Worm (Caenorhabditis elegans) whole organism, L4 larva: Measurements from ENCODE around the gene zyg-1.

Experiments used
- F26F4.8 ChIP-seq: fragments of 200-800 bp; sonication (Bioruptor generic); conservative IDR thresholded peaks from 2 replicates; pipeline ENCODE4 v1.3.6; 2022; ENCODE audit warnings: missing genetic modification characterization, missing compliant biosample characterization
- F44E2.7 ChIP-seq: fragments of 200-800 bp; sonication (Bioruptor generic); IDR thresholded peaks from 2 replicates; pipeline ENCODE4 v2.1.2; 2022; ENCODE audit warnings: missing genetic modification characterization, missing compliant biosample characterization
- T20F7.1 ChIP-seq: fragments of 200-800 bp; sonication (Bioruptor generic); optimal IDR thresholded peaks from 2 replicates; lab custom pipeline; 2018; ENCODE audit warnings: mild to moderate bottlenecking, missing genetic modification characterization, missing compliant biosample characterization
- Y5F2A.4 ChIP-seq: fragments of 200-800 bp; sonication (Bioruptor generic); optimal IDR thresholded peaks from 2 replicates; lab custom pipeline; 2018; ENCODE audit warnings: mild to moderate bottlenecking, missing genetic modification characterization, missing compliant biosample characterization
- Y75B8A.6 ChIP-seq: fragments of 200-800 bp; sonication (Bioruptor generic); IDR thresholded peaks from 2 replicates; pipeline ENCODE4 v1.3.6; 2022; ENCODE audit warnings: missing genetic modification reagents, missing genetic modification characterization, missing compliant biosample characterization
- ZK337.2 ChIP-seq: fragments of 200-800 bp; sonication (Bioruptor generic); IDR thresholded peaks from 2 replicates; pipeline ENCODE4 v1.3.6; 2022; ENCODE audit warnings: missing genetic modification reagents, missing genetic modification characterization, missing compliant biosample characterization
- ZK546.5 ChIP-seq, 2 experiments: sonication (generic microtip); optimal IDR thresholded peaks; 2 replicates each; lab custom pipeline; 2017; ENCODE audit warnings: missing biosample characterization in 2 of 2, missing genetic modification characterization in 2 of 2
- aha-1 ChIP-seq: fragments of 150-350 bp; peaks from one replicate; lab custom pipeline; 2014; ENCODE audit warnings: missing biosample characterization, missing genetic modification characterization
- ama-1 ChIP-seq: fragments of 150-350 bp; optimal IDR thresholded peaks from 2 replicates; lab custom pipeline; 2014; ENCODE audit warnings: inconsistent platforms, mixed read lengths
- attf-4 ChIP-seq: sonication (generic microtip); optimal IDR thresholded peaks from 3 replicates; lab custom pipeline; 2017; ENCODE audit warnings: missing biosample characterization, missing genetic modification characterization
- ceh-28 ChIP-seq: fragments of 150-350 bp; optimal IDR thresholded peaks from 2 replicates; lab custom pipeline; 2014; ENCODE audit warnings: missing biosample characterization, missing genetic modification reagents, missing genetic modification characterization
- ctbp-1 ChIP-seq: fragments of 200-800 bp; sonication (Bioruptor generic); IDR thresholded peaks from 2 replicates; pipeline ENCODE4 v1.3.6; 2022; ENCODE audit warnings: missing genetic modification reagents, missing genetic modification characterization, missing compliant biosample characterization
- daf-19 ChIP-seq: fragments of 200-800 bp; sonication (Bioruptor generic); conservative IDR thresholded peaks from 2 replicates; pipeline ENCODE4 v1.3.6; 2022; ENCODE audit warnings: missing genetic modification characterization, missing compliant biosample characterization
- daf-8 ChIP-seq: fragments of 200-800 bp; sonication (Bioruptor generic); IDR thresholded peaks from 2 replicates; pipeline ENCODE4 v1.3.6; 2022; ENCODE audit warnings: missing genetic modification characterization, missing compliant biosample characterization
- dpl-1 ChIP-seq: fragments of 150-350 bp; optimal IDR thresholded peaks from 2 replicates; lab custom pipeline; 2014; ENCODE audit warnings: missing biosample characterization, missing genetic modification reagents, missing genetic modification characterization
- duxl-1 ChIP-seq: sonication (generic microtip); optimal IDR thresholded peaks from 2 replicates; lab custom pipeline; 2016; ENCODE audit warnings: mild to moderate bottlenecking, missing genetic modification characterization, moderate library complexity, missing compliant biosample characterization; ENCODE audit not compliant: poor library complexity
- dve-1 ChIP-seq: sonication (generic microtip); optimal IDR thresholded peaks from 2 replicates; lab custom pipeline; 2017; ENCODE audit warnings: antibody characterized with exemption, mild to moderate bottlenecking, missing genetic modification characterization, missing compliant biosample characterization; ENCODE audit not compliant: insufficient read depth
- egl-27 ChIP-seq: sonication (generic microtip); optimal IDR thresholded peaks from 3 replicates; lab custom pipeline; 2017; ENCODE audit warnings: missing biosample characterization, missing genetic modification reagents, missing genetic modification characterization
- egl-43 ChIP-seq: fragments of 200-800 bp; sonication (Bioruptor generic); IDR thresholded peaks from 2 replicates; pipeline ENCODE4 v1.3.6; 2022; ENCODE audit warnings: missing genetic modification reagents, missing genetic modification characterization, missing compliant biosample characterization
- fkh-10 ChIP-seq: fragments of 150-350 bp; optimal IDR thresholded peaks from 2 replicates; lab custom pipeline; 2014; ENCODE audit warnings: missing biosample characterization, missing genetic modification reagents, missing genetic modification characterization
- hlh-11 ChIP-seq: fragments of 200-800 bp; sonication (Bioruptor generic); optimal IDR thresholded peaks from 2 replicates; lab custom pipeline; 2018; ENCODE audit warnings: mild to moderate bottlenecking, missing genetic modification characterization, missing compliant biosample characterization
- hlh-30 ChIP-seq: sonication (generic microtip); optimal IDR thresholded peaks from 2 replicates; lab custom pipeline; 2017; ENCODE audit warnings: antibody characterized with exemption, mild to moderate bottlenecking, missing genetic modification characterization, missing compliant biosample characterization; ENCODE audit not compliant: insufficient read depth
- hmg-1.1 ChIP-seq: fragments of 200-800 bp; sonication (Bioruptor generic); IDR thresholded peaks from 2 replicates; pipeline ENCODE4 v1.3.6; 2022; ENCODE audit warnings: missing genetic modification reagents, missing genetic modification characterization, missing compliant biosample characterization
- jun-1 ChIP-seq: fragments of 150-350 bp; optimal IDR thresholded peaks from 2 replicates; lab custom pipeline; 2014; ENCODE audit warnings: missing biosample characterization, missing genetic modification reagents, missing genetic modification characterization
- lim-7 ChIP-seq: fragments of 200-800 bp; sonication (Bioruptor generic); IDR thresholded peaks from 2 replicates; pipeline ENCODE4 v1.3.6; 2022; ENCODE audit warnings: missing genetic modification characterization, missing compliant biosample characterization
- lin-1 ChIP-seq: fragments of 200-800 bp; sonication (Bioruptor generic); IDR thresholded peaks from 2 replicates; pipeline ENCODE4 v1.3.6; 2022; ENCODE audit warnings: missing genetic modification reagents, missing genetic modification characterization, missing compliant biosample characterization
- lin-13 ChIP-seq: fragments of 150-350 bp; optimal IDR thresholded peaks from 2 replicates; lab custom pipeline; 2014; ENCODE audit warnings: missing biosample characterization, missing genetic modification reagents, missing genetic modification characterization
- lin-29 ChIP-seq: fragments of 200-800 bp; sonication (Bioruptor generic); IDR thresholded peaks from 2 replicates; pipeline ENCODE4 v1.3.6; 2022; ENCODE audit warnings: missing genetic modification reagents, missing genetic modification characterization, missing compliant biosample characterization
- lin-38 ChIP-seq: fragments of 200-800 bp; sonication (Bioruptor generic); IDR thresholded peaks from 2 replicates; pipeline ENCODE4 v1.3.6; 2022; ENCODE audit warnings: missing genetic modification reagents, missing genetic modification characterization, missing compliant biosample characterization
- lin-39 ChIP-seq: fragments of 150-350 bp; optimal IDR thresholded peaks from 2 replicates; lab custom pipeline; 2014; ENCODE audit warnings: missing biosample characterization, missing genetic modification reagents, missing genetic modification characterization
- madf-5 ChIP-seq, 2 experiments: fragments of 200-800 bp; sonication (Bioruptor generic); IDR thresholded peaks; 2 replicates each; pipeline ENCODE4 v1.3.6; 2022; ENCODE audit warnings: missing compliant biosample characterization in 2 of 2, missing genetic modification characterization in 2 of 2
- mdl-1 ChIP-seq, 2 experiments: fragments of 150-350 bp in 1 of 2; sonication (generic microtip) in 1 of 2; optimal IDR thresholded peaks; 2 replicates each; lab custom pipeline; 2014 to 2017; ENCODE audit warnings: missing biosample characterization in 2 of 2, missing genetic modification characterization in 2 of 2
- mdt-29 ChIP-seq: fragments of 200-800 bp; sonication (Bioruptor generic); IDR thresholded peaks from 2 replicates; pipeline ENCODE4 v1.3.6; 2022; ENCODE audit warnings: missing genetic modification reagents, missing genetic modification characterization, missing compliant biosample characterization
- mxl-2 ChIP-seq: fragments of 200-800 bp; sonication (Bioruptor generic); conservative IDR thresholded peaks from 2 replicates; pipeline ENCODE4 v1.3.6; 2022; ENCODE audit warnings: missing genetic modification reagents, missing genetic modification characterization, missing compliant biosample characterization
- mxl-3 ChIP-seq: fragments of 200-800 bp; sonication (Bioruptor generic); optimal IDR thresholded peaks from 2 replicates; lab custom pipeline; 2018; ENCODE audit warnings: mild to moderate bottlenecking, missing genetic modification characterization, missing compliant biosample characterization
- nhr-25 ChIP-seq: sonication (generic microtip); optimal IDR thresholded peaks from 2 replicates; lab custom pipeline; 2017; ENCODE audit warnings: missing genetic modification characterization, mild to moderate bottlenecking, missing compliant biosample characterization, antibody characterized with exemption, moderate library complexity, borderline replicate concordance; ENCODE audit not compliant: insufficient read depth
- nhr-28 ChIP-seq: fragments of 150-350 bp; optimal IDR thresholded peaks from 2 replicates; lab custom pipeline; 2014; ENCODE audit warnings: missing biosample characterization, missing genetic modification characterization
- nhr-42 ChIP-seq: fragments of 200-800 bp; sonication (Bioruptor generic); IDR thresholded peaks from 2 replicates; pipeline ENCODE4 v1.3.6; 2022; ENCODE audit warnings: missing genetic modification characterization, missing compliant biosample characterization
- nhr-6 ChIP-seq: fragments of 150-350 bp; optimal IDR thresholded peaks from 2 replicates; lab custom pipeline; 2014; ENCODE audit warnings: missing biosample characterization, missing genetic modification characterization
- rbr-2 ChIP-seq: sonication (generic microtip); optimal IDR thresholded peaks from 2 replicates; lab custom pipeline; 2016; ENCODE audit warnings: missing genotype, missing genetic modification characterization, missing compliant biosample characterization
- saeg-2 ChIP-seq: fragments of 200-800 bp; sonication (Bioruptor generic); IDR thresholded peaks from 2 replicates; pipeline ENCODE4 v1.3.6; 2022; ENCODE audit warnings: missing genetic modification reagents, missing genetic modification characterization, missing compliant biosample characterization
- sdz-12 ChIP-seq: fragments of 200-800 bp; sonication (Bioruptor generic); optimal IDR thresholded peaks from 2 replicates; lab custom pipeline; 2018; ENCODE audit warnings: mild to moderate bottlenecking, missing genetic modification characterization, missing compliant biosample characterization
- set-16 ChIP-seq: fragments of 200-800 bp; sonication (Bioruptor generic); IDR thresholded peaks from 2 replicates; pipeline ENCODE4 v1.3.6; 2022; ENCODE audit warnings: missing genetic modification reagents, missing genetic modification characterization, missing compliant biosample characterization
- snpc-4 ChIP-seq: fragments of 150-350 bp; optimal IDR thresholded peaks from 2 replicates; lab custom pipeline; 2014; ENCODE audit warnings: missing biosample characterization, missing genetic modification characterization
- spr-1 ChIP-seq: sonication (generic microtip); optimal IDR thresholded peaks from 2 replicates; lab custom pipeline; 2016; ENCODE audit warnings: mild to moderate bottlenecking, missing genetic modification characterization, missing compliant biosample characterization
- spr-3 ChIP-seq: fragments of 200-800 bp; sonication (Bioruptor generic); optimal IDR thresholded peaks from 2 replicates; lab custom pipeline; 2018; ENCODE audit warnings: mild to moderate bottlenecking, missing genetic modification characterization, missing compliant biosample characterization
- tag-97 ChIP-seq: fragments of 200-800 bp; sonication (Bioruptor generic); IDR thresholded peaks from 2 replicates; pipeline ENCODE4 v1.3.6; 2022; ENCODE audit warnings: missing genetic modification characterization, missing compliant biosample characterization
- tra-1 ChIP-seq: fragments of 200-800 bp; sonication (Bioruptor generic); IDR thresholded peaks from 2 replicates; pipeline ENCODE4 v1.3.6; 2022; ENCODE audit warnings: missing genetic modification reagents, missing genetic modification characterization, missing compliant biosample characterization
- unc-130 ChIP-seq: sonication (generic microtip); optimal IDR thresholded peaks from 2 replicates; lab custom pipeline; 2016; ENCODE audit warnings: missing genetic modification reagents, missing genetic modification characterization, missing compliant biosample characterization
- zag-1 ChIP-seq: fragments of 150-350 bp; optimal IDR thresholded peaks from 2 replicates; lab custom pipeline; 2014; ENCODE audit warnings: missing biosample characterization, missing genetic modification characterization
- zip-11 ChIP-seq: fragments of 200-800 bp; sonication (Bioruptor generic); IDR thresholded peaks from 2 replicates; pipeline ENCODE4 v1.3.6; 2022; ENCODE audit warnings: missing genetic modification characterization, missing compliant biosample characterization
- zip-2 ChIP-seq: fragments of 150-350 bp; optimal IDR thresholded peaks from 2 replicates; lab custom pipeline; 2014; ENCODE audit warnings: missing biosample characterization, missing genetic modification characterization

The zyg-1 gene

DNA sequence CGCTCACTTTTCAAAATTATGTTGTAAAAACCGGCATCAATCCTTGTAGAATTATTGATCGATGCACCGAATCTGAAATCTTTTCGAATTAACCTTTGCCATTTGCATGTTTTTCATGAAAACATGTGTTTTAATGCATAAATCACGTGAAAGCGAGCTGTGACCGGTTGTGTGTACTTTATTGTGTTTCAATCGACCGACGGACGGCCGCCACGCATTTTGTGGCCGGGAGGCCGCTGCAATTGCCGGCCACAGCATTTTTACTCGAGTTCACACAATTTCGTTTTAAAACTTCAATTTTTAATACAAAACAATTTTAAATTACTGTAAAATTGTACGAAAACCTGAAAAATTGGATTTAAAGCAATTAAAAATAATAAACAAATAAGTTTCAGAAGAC lies 39.4 kb downstream of the zyg-1 start, which contains the start of gene C25H3.11 (continued):
- TF ChIP-seq hlh-11 (tag; lab: Kevin White, UChicago), result peak; percentile 78
- TF ChIP-seq egl-27 (tag; lab: Kevin White, UChicago), result no peak
- TF ChIP-seq ceh-28 (tag; lab: Kevin White, UChicago), result no peak
- TF ChIP-seq lin-1, result no peak
- no peak for TF ChIP-seq daf-19 (GFP tag; lab: Robert Waterston, UW)
- no peak for TF ChIP-seq hmg-1.1 (GFP tag; lab: Robert Waterston, UW)
- TF ChIP-seq spr-1 (tag; lab: Kevin White, UChicago), result peak; percentile 28
- no peak for TF ChIP-seq tra-1 (GFP tag; lab: Robert Waterston, UW)
- no peak for TF ChIP-seq saeg-2 (GFP tag; lab: Robert Waterston, UW)
- no peak for TF ChIP-seq nhr-42 (GFP tag; lab: Robert Waterston, UW)
- TF ChIP-seq sdz-12 (GFP tag; lab: Kevin White, UChicago), result no peak
- TF ChIP-seq mxl-2 (GFP tag; lab: Robert Waterston, UW), result no peak
- no peak for TF ChIP-seq unc-130 (GFP tag; lab: Kevin White, UChicago)
- no peak for TF ChIP-seq Y5F2A.4 (GFP tag; lab: Kevin White, UChicago)
- TF ChIP-seq mxl-3 (GFP tag; lab: Kevin White, UChicago), result peak; percentile 54
- peak; percentile 53 for TF ChIP-seq ama-1 (lab: Kevin White, UChicago)
- 0 out of 2 replicates have a peak, but pooled peaks have one; percentile 55 for TF ChIP-seq egl-43 (GFP tag; lab: Robert Waterston, UW)
- TF ChIP-seq Y75B8A.6 (GFP tag; lab: Robert Waterston, UW), result 0 out of 2 replicates have a peak, but pooled peaks have one; percentile 10
- no peak for TF ChIP-seq zip-11 (GFP tag; lab: Robert Waterston, UW)
- no peak for TF ChIP-seq dpl-1 (GFP tag; lab: Kevin White, UChicago)
- no peak for TF ChIP-seq nhr-25 (tag; lab: Kevin White, UChicago)
- no peak for TF ChIP-seq lin-39 (tag; lab: Kevin White, UChicago)
- TF ChIP-seq zip-2, result no peak
- TF ChIP-seq lin-29, result no peak
- 0 out of 2 replicates have a peak, but pooled peaks have one; percentile 45 for TF ChIP-seq F44E2.7 (GFP tag; lab: Robert Waterston, UW)
- no peak for TF ChIP-seq nhr-6 (tag; lab: Kevin White, UChicago)
- no peak for TF ChIP-seq jun-1 (tag; lab: Kevin White, UChicago)
- no peak for TF ChIP-seq T20F7.1 (GFP tag; lab: Kevin White, UChicago)
- peak; percentile 49 for TF ChIP-seq nhr-28 (tag; lab: Kevin White, UChicago)
- TF ChIP-seq fkh-10, result no peak
- no peak for TF ChIP-seq lin-13 (GFP tag; lab: Kevin White, UChicago)
- TF ChIP-seq set-16 (GFP tag; lab: Robert Waterston, UW), result no peak
- no peak for TF ChIP-seq zag-1 (tag; lab: Kevin White, UChicago)
- no peak for TF ChIP-seq rbr-2 (tag; lab: Kevin White, UChicago)
- TF ChIP-seq attf-4 (tag; lab: Kevin White, UChicago), result no peak
- TF ChIP-seq ZK546.5 (tag; optimal IDR thresholded peaks at IDR 0.05; lab: Kevin White, UChicago), result no peak
- no peak for TF ChIP-seq mdt-29 (GFP tag; lab: Robert Waterston, UW)
- no peak for TF ChIP-seq daf-8 (GFP tag; lab: Robert Waterston, UW)
- peak; percentile 49 for TF ChIP-seq dve-1 (tag; lab: Kevin White, UChicago)
- peak; percentile 86 for TF ChIP-seq hlh-30 (tag; lab: Kevin White, UChicago)
- no peak for TF ChIP-seq mdl-1 (tag; optimal IDR thresholded peaks at IDR 0.05; lab: Kevin White, UChicago)
- TF ChIP-seq snpc-4 (tag; lab: Kevin White, UChicago), result no peak
- TF ChIP-seq ZK337.2 (GFP tag; lab: Robert Waterston, UW), result no peak
- TF ChIP-seq madf-5 (GFP tag; IDR thresholded peaks at IDR 0.05; lab: Robert Waterston, UW), result no peak
- TF ChIP-seq F26F4.8 (GFP tag; lab: Robert Waterston, UW), result no peak
- no peak for TF ChIP-seq duxl-1 (tag; lab: Kevin White, UChicago)
- TF ChIP-seq ctbp-1 (GFP tag; lab: Robert Waterston, UW), result no peak
- TF ChIP-seq aha-1 (tag; lab: Kevin White, UChicago), result no peak
- TF ChIP-seq spr-3 (GFP tag; lab: Kevin White, UChicago), result no peak
- no peak for TF ChIP-seq tag-97
- no peak for TF ChIP-seq lim-7
- no peak for TF ChIP-seq lin-38 (GFP tag; lab: Robert Waterston, UW)
